Worm (Caenorhabditis elegans): ENCODE data around the gene K10B3.1.

DNA sequence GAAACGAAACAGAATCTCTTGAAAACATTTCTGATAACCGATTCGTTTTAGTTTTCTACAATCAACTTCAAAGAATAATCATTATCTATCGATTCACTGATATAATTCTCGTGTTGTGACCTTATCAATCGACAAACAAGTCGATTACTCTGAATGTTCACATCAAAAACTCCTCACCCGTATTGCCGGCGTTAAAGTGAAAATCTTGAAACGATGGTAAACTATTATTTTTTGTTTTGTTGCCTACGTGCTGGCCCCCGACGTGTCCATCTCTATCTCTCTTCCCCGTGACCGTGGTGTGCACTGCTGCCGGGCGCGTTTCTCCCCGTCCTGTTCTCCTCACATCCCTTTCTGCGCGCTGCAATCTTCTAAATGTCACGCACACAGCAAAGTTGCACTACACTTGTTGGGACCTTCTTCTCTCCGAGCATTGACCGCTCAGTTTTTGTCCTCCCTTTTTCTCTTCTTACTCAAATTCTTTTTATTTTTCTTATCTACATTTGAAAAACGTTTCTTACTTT is 45.3 kb upstream of the K10B3.1 start:
- no peak for TF ChIP-seq alr-1 (tag; optimal IDR thresholded peaks at IDR 0.05)
- no peak for TF ChIP-seq elt-1 (tag; optimal IDR thresholded peaks at IDR 0.05)
- no peak for TF ChIP-seq mab-5 (tag; optimal IDR thresholded peaks at IDR 0.05)
- TF ChIP-seq mdl-1 (tag; optimal IDR thresholded peaks at IDR 0.05) = peak in 1 of 2 experiments; percentile 6
- peak in 1 of 2 experiments; percentile 56 for TF ChIP-seq lsy-2 (tag; optimal IDR thresholded peaks at IDR 0.05)
- TF ChIP-seq skn-1 (tag; optimal IDR thresholded peaks at IDR 0.05) = no peak
- TF ChIP-seq zag-1 (tag; optimal IDR thresholded peaks at IDR 0.05) = peak; percentile 10
- TF ChIP-seq egl-27 (tag; optimal IDR thresholded peaks at IDR 0.05) = no peak
- peak; percentile 12 for TF ChIP-seq nhr-21 (tag; optimal IDR thresholded peaks at IDR 0.05)

Measured in whole organism, L2 larva.